Fruit fly (Drosophila melanogaster) whole organism, embryonic: ENCODE data around the gene CG44001.

Experiments used
- ATbp ChIP-seq: fragments of 200-800 bp; sonication (Bioruptor generic); optimal IDR thresholded peaks from 2 replicates; lab custom pipeline; 2017; ENCODE audit warnings: missing biosample characterization, mild to moderate bottlenecking, missing genetic modification characterization, missing genetic modification reagents
- CG10565 ChIP-seq: fragments of 200-800 bp; sonication (Bioruptor generic); optimal IDR thresholded peaks from 3 replicates; lab custom pipeline; 2016; ENCODE audit warnings: missing biosample characterization, mild to moderate bottlenecking, missing genetic modification characterization
- CG10654 ChIP-seq: fragments of 200-800 bp; sonication (Bioruptor generic); optimal IDR thresholded peaks from 2 replicates; lab custom pipeline; 2016; ENCODE audit warnings: missing biosample characterization, missing genetic modification characterization
- CG11093 ChIP-seq: fragments of 200-800 bp; sonication (Bioruptor generic); IDR thresholded peaks from 3 replicates; pipeline ENCODE4 v1.3.6; 2022; ENCODE audit warnings: missing biosample characterization, missing genetic modification characterization
- CG11247 ChIP-seq: fragments of 200-800 bp; sonication (Bioruptor generic); IDR thresholded peaks from 2 replicates; pipeline ENCODE4 v1.3.6; 2022; ENCODE audit warnings: missing biosample characterization, missing genetic modification characterization
- CG11723 ChIP-seq: fragments of 200-800 bp; sonication (Bioruptor generic); optimal IDR thresholded peaks from 2 replicates; lab custom pipeline; 2017; ENCODE audit warnings: missing biosample characterization, mild to moderate bottlenecking, missing genetic modification characterization
- CG12071 ChIP-seq: fragments of 200-800 bp; sonication (Bioruptor generic); optimal IDR thresholded peaks from 3 replicates; lab custom pipeline; 2018; ENCODE audit warnings: missing biosample characterization, mild to moderate bottlenecking, missing genetic modification characterization
- CG12104 ChIP-seq: fragments of 200-800 bp; sonication (Bioruptor generic); optimal IDR thresholded peaks from 3 replicates; lab custom pipeline; 2016; ENCODE audit warnings: missing biosample characterization, missing genetic modification characterization
- CG12769 ChIP-seq: fragments of 200-800 bp; sonication (Bioruptor generic); optimal IDR thresholded peaks from 2 replicates; lab custom pipeline; 2019; ENCODE audit warnings: missing biosample characterization, mild to moderate bottlenecking, missing genetic modification characterization, moderate library complexity
- CG1603 ChIP-seq: fragments of 200-800 bp; sonication (Bioruptor generic); optimal IDR thresholded peaks from 2 replicates; lab custom pipeline; 2019; ENCODE audit warnings: missing biosample characterization, mild to moderate bottlenecking, missing genetic modification characterization, moderate library complexity
- CG1792 ChIP-seq: fragments of 200-800 bp; sonication (Bioruptor generic); optimal IDR thresholded peaks from 2 replicates; lab custom pipeline; 2016; ENCODE audit warnings: missing biosample characterization, missing genetic modification characterization
- CG18476 ChIP-seq: fragments of 200-800 bp; sonication (Bioruptor generic); optimal IDR thresholded peaks from 2 replicates; lab custom pipeline; 2016; ENCODE audit warnings: missing biosample characterization, mild to moderate bottlenecking, missing genetic modification characterization
- CG18619 ChIP-seq: fragments of 200-800 bp; sonication (Bioruptor generic); optimal IDR thresholded peaks from 3 replicates; lab custom pipeline; 2017; ENCODE audit warnings: missing biosample characterization, mild to moderate bottlenecking, missing genetic modification characterization
- CG18764 ChIP-seq: fragments of 200-800 bp; sonication (Bioruptor generic); optimal IDR thresholded peaks from 3 replicates; lab custom pipeline; 2016; ENCODE audit warnings: missing biosample characterization, missing genetic modification characterization
- CG2129 ChIP-seq: fragments of 200-800 bp; sonication (Bioruptor generic); IDR thresholded peaks from 2 replicates; pipeline ENCODE4 v1.3.6; 2022; ENCODE audit warnings: missing biosample characterization, missing genetic modification characterization; ENCODE audit not compliant: partially characterized antibody
- CG4730 ChIP-seq: fragments of 200-800 bp; sonication (Bioruptor generic); IDR thresholded peaks from 2 replicates; pipeline ENCODE4 v1.3.6; 2022; ENCODE audit warnings: missing biosample characterization, missing genetic modification characterization
- CG5953 ChIP-seq: fragments of 200-800 bp; sonication (Bioruptor generic); IDR thresholded peaks from 2 replicates; pipeline ENCODE4 v1.3.6; 2022; ENCODE audit warnings: missing biosample characterization, missing genetic modification characterization
- CG6854 ChIP-seq: fragments of 200-800 bp; sonication (Bioruptor generic); optimal IDR thresholded peaks from 3 replicates; lab custom pipeline; 2017; ENCODE audit warnings: missing biosample characterization, mild to moderate bottlenecking, missing genetic modification characterization
- CG7556 ChIP-seq: fragments of 200-800 bp; sonication (Bioruptor generic); optimal IDR thresholded peaks from 2 replicates; lab custom pipeline; 2017; ENCODE audit warnings: missing biosample characterization, mild to moderate bottlenecking, missing genetic modification characterization
- CG7987 ChIP-seq: fragments of 200-800 bp; sonication (Bioruptor generic); optimal IDR thresholded peaks from 2 replicates; lab custom pipeline; 2018; ENCODE audit warnings: missing biosample characterization, mild to moderate bottlenecking, missing genetic modification characterization, moderate library complexity
- Dad ChIP-seq: fragments of 200-800 bp; sonication (Bioruptor generic); optimal IDR thresholded peaks from 3 replicates; lab custom pipeline; 2016; ENCODE audit warnings: missing biosample characterization, missing genetic modification characterization
- Dfd ChIP-seq, 2 experiments: fragments of >200 bp; optimal IDR thresholded peaks; 2 replicates each; lab custom pipeline; 2017; ENCODE audit warnings: missing biosample characterization in 2 of 2, missing genetic modification characterization in 2 of 2
- Dip3 ChIP-seq: fragments of 200-800 bp; sonication (Bioruptor generic); optimal IDR thresholded peaks from 3 replicates; lab custom pipeline; 2016; ENCODE audit warnings: missing biosample characterization, missing genetic modification characterization
- Doc2 ChIP-seq: fragments of 200-800 bp; sonication (Bioruptor generic); IDR thresholded peaks from 2 replicates; pipeline ENCODE4 v1.3.6; 2022; ENCODE audit warnings: missing biosample characterization, missing genetic modification characterization
- ERR ChIP-seq: fragments of 200-800 bp; sonication (Bioruptor generic); optimal IDR thresholded peaks from 2 replicates; lab custom pipeline; 2016; ENCODE audit warnings: missing biosample characterization, missing genetic modification characterization
- Ets97D ChIP-seq: fragments of 200-800 bp; sonication (Bioruptor generic); optimal IDR thresholded peaks from 3 replicates; lab custom pipeline; 2016; ENCODE audit warnings: missing biosample characterization, missing genetic modification characterization
- MBD-R2 ChIP-seq: fragments of 200-800 bp; sonication (Bioruptor generic); IDR thresholded peaks from 2 replicates; pipeline ENCODE4 v1.3.6; 2022; ENCODE audit warnings: missing biosample characterization, missing genetic modification characterization
- Max ChIP-seq: fragments of 200-800 bp; sonication (Bioruptor generic); optimal IDR thresholded peaks from 2 replicates; lab custom pipeline; 2016; ENCODE audit warnings: missing biosample characterization, mild to moderate bottlenecking, missing genetic modification characterization
- Mrtf ChIP-seq: fragments of 200-800 bp; sonication (Bioruptor generic); IDR thresholded peaks from 3 replicates; pipeline ENCODE4 v1.3.6; 2022; ENCODE audit warnings: missing biosample characterization, missing genetic modification characterization
- Myb ChIP-seq: fragments of 200-800 bp; sonication (Bioruptor generic); optimal IDR thresholded peaks from 2 replicates; lab custom pipeline; 2016; ENCODE audit warnings: missing biosample characterization, missing genetic modification characterization
- ara ChIP-seq: fragments of 200-800 bp; sonication (Bioruptor generic); IDR thresholded peaks from 2 replicates; pipeline ENCODE4 v1.3.6; 2022; ENCODE audit warnings: missing biosample characterization, missing genetic modification characterization
- bbx ChIP-seq: fragments of 200-800 bp; sonication (Bioruptor generic); IDR thresholded peaks from 2 replicates; pipeline ENCODE4 v1.3.6; 2022; ENCODE audit warnings: missing biosample characterization, missing genetic modification characterization; ENCODE audit not compliant: partially characterized antibody
- bcd ChIP-seq: fragments of 200-800 bp; sonication (Bioruptor generic); optimal IDR thresholded peaks from 2 replicates; lab custom pipeline; 2017; ENCODE audit warnings: missing biosample characterization, mild to moderate bottlenecking, missing genetic modification characterization
- br ChIP-seq: fragments of >200 bp; optimal IDR thresholded peaks from 2 replicates; lab custom pipeline; 2017
- dpn ChIP-seq, 2 experiments: fragments of 200-800 bp; sonication (Bioruptor generic); optimal IDR thresholded peaks; 3 replicates each; lab custom pipeline; 2016; ENCODE audit warnings: missing biosample characterization in 2 of 2, missing genetic modification characterization in 2 of 2
- fd96Cb ChIP-seq: fragments of 200-800 bp; sonication (Bioruptor generic); optimal IDR thresholded peaks from 2 replicates; lab custom pipeline; 2018; ENCODE audit warnings: missing biosample characterization, mild to moderate bottlenecking, missing genetic modification characterization, moderate library complexity
- grau ChIP-seq: fragments of 200-800 bp; optimal IDR thresholded peaks from 3 replicates; lab custom pipeline; 2019; ENCODE audit warnings: missing biosample characterization, mild to moderate bottlenecking, missing genetic modification characterization, moderate library complexity
- kah ChIP-seq: fragments of 200-800 bp; sonication (Bioruptor generic); optimal IDR thresholded peaks from 2 replicates; lab custom pipeline; 2018; ENCODE audit warnings: missing biosample characterization, mild to moderate bottlenecking, missing genetic modification characterization
- kay ChIP-seq: fragments of 200-800 bp; sonication (Bioruptor generic); optimal IDR thresholded peaks from 2 replicates; lab custom pipeline; 2016; ENCODE audit warnings: missing biosample characterization, missing genetic modification characterization
- lab ChIP-seq: fragments of 200-800 bp; sonication (Bioruptor generic); optimal IDR thresholded peaks from 3 replicates; lab custom pipeline; 2017; ENCODE audit warnings: missing biosample characterization, missing genetic modification characterization, mild to moderate bottlenecking, moderate library complexity, missing genetic modification reagents
- lilli ChIP-seq: fragments of 200-800 bp; sonication (Bioruptor generic); optimal IDR thresholded peaks from 3 replicates; lab custom pipeline; 2016; ENCODE audit warnings: missing biosample characterization, missing genetic modification characterization
- nerfin-1 ChIP-seq: fragments of 200-800 bp; sonication (Bioruptor generic); optimal IDR thresholded peaks from 3 replicates; lab custom pipeline; 2019; ENCODE audit warnings: missing biosample characterization, mild to moderate bottlenecking, missing genetic modification characterization, moderate library complexity
- row ChIP-seq: fragments of 200-800 bp; sonication (Bioruptor generic); IDR thresholded peaks from 3 replicates; pipeline ENCODE4 v1.3.6; 2022; ENCODE audit warnings: missing biosample characterization, missing genetic modification characterization
- sens ChIP-seq: fragments of 200-800 bp; sonication (Bioruptor generic); peaks from one replicate; lab custom pipeline; 2016; ENCODE audit warnings: missing biosample characterization, missing genetic modification characterization
- sens-2 ChIP-seq: fragments of 200-800 bp; sonication (Bioruptor generic); IDR thresholded peaks from 2 replicates; pipeline ENCODE4 v1.3.6; 2022; ENCODE audit warnings: missing biosample characterization, missing genetic modification characterization
- shn ChIP-seq: fragments of 200-800 bp; sonication (Bioruptor generic); optimal IDR thresholded peaks from 3 replicates; lab custom pipeline; 2016; ENCODE audit warnings: missing biosample characterization, missing genetic modification characterization
- sim ChIP-seq: fragments of 200-800 bp; sonication (Bioruptor generic); IDR thresholded peaks from 2 replicates; pipeline ENCODE4 v1.3.6; 2022; ENCODE audit warnings: missing biosample characterization, missing genetic modification characterization
- tio ChIP-seq: fragments of 200-800 bp; sonication (Bioruptor generic); optimal IDR thresholded peaks from 2 replicates; lab custom pipeline; 2017; ENCODE audit warnings: missing biosample characterization, missing genetic modification characterization, inconsistent platforms
- tup ChIP-seq: fragments of 200-800 bp; sonication (Bioruptor generic); optimal IDR thresholded peaks from 2 replicates; lab custom pipeline; 2016; ENCODE audit warnings: missing biosample characterization, mild to moderate bottlenecking, missing genetic modification characterization, moderate library complexity
- zen2 ChIP-seq: fragments of 200-800 bp; sonication (Bioruptor generic); IDR thresholded peaks from 3 replicates; pipeline ENCODE4 v1.3.6; 2022; ENCODE audit warnings: missing biosample characterization, missing genetic modification characterization; ENCODE audit not compliant: partially characterized antibody

CG44001 gene

DNA sequence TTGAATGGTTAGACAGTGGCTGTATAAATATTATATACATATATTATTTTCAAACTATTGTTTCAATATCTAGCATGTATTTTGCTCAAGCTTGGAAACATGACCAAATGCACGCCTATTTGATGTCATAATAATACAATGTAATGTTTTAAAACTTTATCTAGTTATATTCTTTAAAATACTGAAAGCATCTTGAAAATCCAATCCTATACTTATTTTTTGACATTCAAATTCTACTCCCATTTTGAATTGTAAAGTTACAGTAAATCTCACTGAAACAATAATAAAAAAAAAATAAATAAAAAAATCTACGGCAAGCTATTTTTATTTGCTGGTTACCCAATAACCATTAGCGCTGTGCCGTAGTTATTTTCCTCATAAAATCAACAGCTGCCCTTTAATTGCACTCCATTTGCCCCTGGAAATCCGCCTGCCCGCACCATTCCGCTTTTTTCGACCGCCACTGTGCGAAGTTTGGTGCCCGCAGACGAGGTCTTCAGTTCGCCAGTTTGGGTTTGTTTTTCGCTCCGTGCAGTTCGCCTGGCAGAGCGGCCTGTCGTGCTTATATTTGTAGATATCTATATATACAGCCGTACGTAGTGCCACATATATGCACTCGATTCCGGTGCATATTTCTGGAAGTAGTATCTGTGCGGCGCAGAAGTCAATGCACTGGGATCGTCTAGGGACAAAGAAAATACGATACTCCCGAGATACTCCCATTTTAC is 2.0 kb downstream of the CG44001 start (continued):
- TF ChIP-seq CG1603 (tag; lab: Kevin White, UChicago) = peak; percentile 14
- peak; percentile 41 for TF ChIP-seq CG12104
- no peak for TF ChIP-seq Dip3 (GFP tag; lab: Kevin White, UChicago)
- 0 out of 2 replicates have a peak, but pooled peaks have one; percentile 14 for TF ChIP-seq CG4730 (GFP tag; lab: Robert Waterston, UW)
- TF ChIP-seq CG6854 = no peak
- peak; percentile 53; the same call in 1 of the 2 replicates for TF ChIP-seq ara
- peak; percentile 78 for TF ChIP-seq CG7556 (GFP tag; lab: Kevin White, UChicago)
- no peak for TF ChIP-seq br
- peak; percentile 18 for TF ChIP-seq Myb (GFP tag; lab: Kevin White, UChicago)
- TF ChIP-seq grau (tag; lab: Kevin White, UChicago) = peak; percentile 57
- TF ChIP-seq CG11723 = peak; percentile 6
- no peak for TF ChIP-seq CG10565
- TF ChIP-seq ERR (GFP tag; lab: Kevin White, UChicago) = no peak
- TF ChIP-seq sens-2 (GFP tag; lab: Robert Waterston, UW) = peak; percentile 56
- TF ChIP-seq CG11247 = peak; percentile 16; the same call in 1 of the 2 replicates
- no peak for TF ChIP-seq Ets97D (GFP tag; lab: Kevin White, UChicago)
- peak; percentile 33 for TF ChIP-seq shn (GFP tag; lab: Kevin White, UChicago)
- TF ChIP-seq CG12071 = no peak
- TF ChIP-seq CG18619 (GFP tag; lab: Kevin White, UChicago) = peak; percentile 70
- peak; percentile 71 for TF ChIP-seq row (GFP tag; lab: Robert Waterston, UW)
- TF ChIP-seq nerfin-1 = no peak
- peak; percentile 45 to 46 for TF ChIP-seq dpn (GFP tag; optimal IDR thresholded peaks at IDR 0.05; lab: Kevin White, UChicago)
- no peak for TF ChIP-seq tup (GFP tag; lab: Kevin White, UChicago)
- no peak for TF ChIP-seq Doc2
- peak; percentile 80 for TF ChIP-seq sens (GFP tag; lab: Kevin White, UChicago)
- TF ChIP-seq CG5953 = peak; percentile 49; the same call in 1 of the 2 replicates
- TF ChIP-seq CG12769 (tag; lab: Kevin White, UChicago) = peak; percentile 6
- TF ChIP-seq Max (GFP tag; lab: Kevin White, UChicago) = peak; percentile 42
- TF ChIP-seq bcd (GFP tag; lab: Kevin White, UChicago) = peak; percentile 62
- peak; percentile 24 for TF ChIP-seq tio
- TF ChIP-seq CG18764 (GFP tag; lab: Kevin White, UChicago) = no peak
- peak; percentile 67 for TF ChIP-seq lab (GFP tag; lab: Kevin White, UChicago)
- TF ChIP-seq zen2 (GFP tag; lab: Robert Waterston, UW) = no peak
- TF ChIP-seq lilli (GFP tag; lab: Kevin White, UChicago) = peak; percentile 57
- TF ChIP-seq kah = peak; percentile 29
- no peak for TF ChIP-seq Dfd (GFP tag; optimal IDR thresholded peaks at IDR 0.05; lab: Kevin White, UChicago)
- TF ChIP-seq Dad = peak; percentile 37
- TF ChIP-seq CG10654 = peak; percentile 14
- TF ChIP-seq sim = no peak
- TF ChIP-seq CG1792 (GFP tag; lab: Kevin White, UChicago) = no peak
- TF ChIP-seq CG7987 (GFP tag; lab: Kevin White, UChicago) = no peak
- peak; percentile 56 for TF ChIP-seq ATbp
- TF ChIP-seq CG2129 (GFP tag; lab: Robert Waterston, UW) = no peak
- no peak for TF ChIP-seq CG11093
- no peak for TF ChIP-seq MBD-R2 (GFP tag; lab: Robert Waterston, UW)
- TF ChIP-seq kay (GFP tag; lab: Kevin White, UChicago) = no peak
- TF ChIP-seq CG18476 (GFP tag; lab: Kevin White, UChicago) = peak; percentile 23
- TF ChIP-seq fd96Cb (tag; lab: Kevin White, UChicago) = peak; percentile 61
- TF ChIP-seq bbx (GFP tag; lab: Robert Waterston, UW) = peak; percentile 46
- TF ChIP-seq Mrtf (GFP tag; lab: Robert Waterston, UW) = no peak
